Fruit fly (Drosophila melanogaster) whole organism, embryonic: ENCODE data around the gene TkR86C.

ENCODE experiments used
- ATbp ChIP-seq: fragments of 200-800 bp; sonication (Bioruptor generic); optimal IDR thresholded peaks from 2 replicates; lab custom pipeline; 2017; ENCODE audit warnings: missing biosample characterization, mild to moderate bottlenecking, missing genetic modification characterization, missing genetic modification reagents
- Asciz ChIP-seq: fragments of 200-800 bp; sonication (Bioruptor generic); optimal IDR thresholded peaks from 2 replicates; lab custom pipeline; 2017; ENCODE audit warnings: missing biosample characterization, mild to moderate bottlenecking, missing genetic modification characterization, missing genetic modification reagents
- Atf-2 ChIP-seq: fragments of 200-800 bp; sonication (Bioruptor generic); optimal IDR thresholded peaks from 2 replicates; lab custom pipeline; 2016; ENCODE audit warnings: missing biosample characterization, missing genetic modification characterization
- B-H1 ChIP-seq: fragments of 200-800 bp; sonication (Bioruptor generic); IDR thresholded peaks from 3 replicates; pipeline ENCODE4 v1.3.6; 2022; ENCODE audit warnings: missing biosample characterization, missing genetic modification characterization
- CG10147 ChIP-seq: fragments of 200-800 bp; sonication (Bioruptor generic); optimal IDR thresholded peaks from 2 replicates; lab custom pipeline; 2019; ENCODE audit warnings: missing biosample characterization, mild to moderate bottlenecking, missing genetic modification characterization, moderate library complexity
- CG10462 ChIP-seq: fragments of 200-800 bp; sonication (Bioruptor generic); optimal IDR thresholded peaks from 2 replicates; lab custom pipeline; 2016; ENCODE audit warnings: missing biosample characterization, missing genetic modification characterization
- CG11398 ChIP-seq: fragments of 200-800 bp; sonication (Bioruptor generic); optimal IDR thresholded peaks from 2 replicates; lab custom pipeline; 2016; ENCODE audit warnings: missing biosample characterization, missing genetic modification characterization
- CG11504 ChIP-seq: fragments of 200-800 bp; sonication (Bioruptor generic); optimal IDR thresholded peaks from 3 replicates; lab custom pipeline; 2019; ENCODE audit warnings: missing biosample characterization, mild to moderate bottlenecking, missing genetic modification characterization, moderate library complexity
- CG15514 ChIP-seq: fragments of 200-800 bp; sonication (Bioruptor generic); optimal IDR thresholded peaks from 3 replicates; lab custom pipeline; 2017; ENCODE audit warnings: missing biosample characterization, missing genetic modification characterization, mild to moderate bottlenecking, moderate library complexity, missing genetic modification reagents
- CG1647 ChIP-seq: fragments of 200-800 bp; sonication (Bioruptor generic); optimal IDR thresholded peaks from 3 replicates; lab custom pipeline; 2016; ENCODE audit warnings: missing biosample characterization, missing genetic modification characterization
- CG16779 ChIP-seq: fragments of 200-800 bp; sonication (Bioruptor generic); IDR thresholded peaks from 2 replicates; pipeline ENCODE4 v1.3.6; 2022; ENCODE audit warnings: missing biosample characterization, missing genetic modification characterization
- CG17361 ChIP-seq: fragments of 200-800 bp; sonication (Bioruptor generic); IDR thresholded peaks from 3 replicates; pipeline ENCODE4 v1.3.6; 2022; ENCODE audit warnings: missing biosample characterization, missing genetic modification characterization
- CG18262 ChIP-seq: fragments of 200-800 bp; optimal IDR thresholded peaks from 3 replicates; lab custom pipeline; 2019; ENCODE audit warnings: missing biosample characterization, mild to moderate bottlenecking, missing genetic modification characterization, moderate library complexity
- CG18599 ChIP-seq: fragments of 200-800 bp; sonication (Bioruptor generic); optimal IDR thresholded peaks from 3 replicates; lab custom pipeline; 2017; ENCODE audit warnings: missing biosample characterization, missing genetic modification characterization, mild to moderate bottlenecking, moderate library complexity, missing genetic modification reagents
- CG30431 ChIP-seq: fragments of 200-800 bp; sonication (Bioruptor generic); optimal IDR thresholded peaks from 2 replicates; lab custom pipeline; 2017; ENCODE audit warnings: missing biosample characterization, missing genetic modification characterization
- CG3281 ChIP-seq: fragments of 200-800 bp; sonication (Bioruptor generic); optimal IDR thresholded peaks from 3 replicates; lab custom pipeline; 2017; ENCODE audit warnings: missing biosample characterization, mild to moderate bottlenecking, missing genetic modification characterization
- CG34376 ChIP-seq: fragments of 200-800 bp; sonication (Bioruptor generic); optimal IDR thresholded peaks from 2 replicates; lab custom pipeline; 2018; ENCODE audit warnings: missing biosample characterization, mild to moderate bottlenecking, missing genetic modification characterization
- CG3838 ChIP-seq: fragments of 200-800 bp; sonication (Bioruptor generic); optimal IDR thresholded peaks from 3 replicates; lab custom pipeline; 2016; ENCODE audit warnings: missing biosample characterization, missing genetic modification characterization
- CG4328 ChIP-seq: fragments of 200-800 bp; sonication (Bioruptor generic); optimal IDR thresholded peaks from 3 replicates; lab custom pipeline; 2017; ENCODE audit warnings: missing biosample characterization, missing genetic modification reagents, missing genetic modification characterization
- CG4707 ChIP-seq: fragments of 200-800 bp; sonication (Bioruptor generic); optimal IDR thresholded peaks from 2 replicates; lab custom pipeline; 2018; ENCODE audit warnings: missing biosample characterization, mild to moderate bottlenecking, missing genetic modification characterization, moderate library complexity
- CG4854 ChIP-seq: fragments of 200-800 bp; sonication (Bioruptor generic); optimal IDR thresholded peaks from 2 replicates; lab custom pipeline; 2016; ENCODE audit warnings: missing biosample characterization, missing genetic modification characterization, inconsistent platforms
- CG8281 ChIP-seq: fragments of 200-800 bp; sonication (Bioruptor generic); optimal IDR thresholded peaks from 2 replicates; lab custom pipeline; 2018; ENCODE audit warnings: missing biosample characterization, mild to moderate bottlenecking, missing genetic modification characterization, moderate library complexity
- CG8359 ChIP-seq: fragments of 200-800 bp; sonication (Bioruptor generic); optimal IDR thresholded peaks from 2 replicates; lab custom pipeline; 2017; ENCODE audit warnings: missing biosample characterization, mild to moderate bottlenecking, missing genetic modification characterization, borderline replicate concordance
- CG8478 ChIP-seq: fragments of >200 bp; optimal IDR thresholded peaks from 2 replicates; lab custom pipeline; 2018
- CG9817 ChIP-seq: fragments of 200-800 bp; sonication (Bioruptor generic); optimal IDR thresholded peaks from 2 replicates; lab custom pipeline; 2018; ENCODE audit warnings: missing biosample characterization, mild to moderate bottlenecking, missing genetic modification characterization, moderate library complexity
- Ets97D ChIP-seq: fragments of 200-800 bp; sonication (Bioruptor generic); optimal IDR thresholded peaks from 3 replicates; lab custom pipeline; 2016; ENCODE audit warnings: missing biosample characterization, missing genetic modification characterization
- Fer1 ChIP-seq: fragments of 200-800 bp; sonication (Bioruptor generic); optimal IDR thresholded peaks from 2 replicates; lab custom pipeline; 2017; ENCODE audit warnings: missing biosample characterization, mild to moderate bottlenecking, missing genetic modification characterization
- HLHmδ ChIP-seq: fragments of 200-800 bp; sonication (Bioruptor generic); optimal IDR thresholded peaks from 2 replicates; lab custom pipeline; 2018; ENCODE audit warnings: missing biosample characterization, mild to moderate bottlenecking, missing genetic modification characterization, moderate library complexity
- Hr3 ChIP-seq: fragments of 200-800 bp; sonication (Bioruptor generic); optimal IDR thresholded peaks from 3 replicates; lab custom pipeline; 2016; ENCODE audit warnings: missing biosample characterization, missing genetic modification characterization
- Meics ChIP-seq: fragments of 200-800 bp; sonication (Bioruptor generic); optimal IDR thresholded peaks from 2 replicates; lab custom pipeline; 2017; ENCODE audit warnings: missing biosample characterization, mild to moderate bottlenecking, missing genetic modification characterization
- Ptx1 ChIP-seq: fragments of 200-800 bp; sonication (Bioruptor generic); IDR thresholded peaks from 2 replicates; pipeline ENCODE4 v1.3.6; 2022; ENCODE audit warnings: missing biosample characterization, missing genetic modification characterization
- Sox100B ChIP-seq: fragments of 200-800 bp; sonication (Bioruptor generic); optimal IDR thresholded peaks from 3 replicates; lab custom pipeline; 2018; ENCODE audit warnings: missing biosample characterization, mild to moderate bottlenecking, missing genetic modification characterization
- chinmo ChIP-seq: fragments of 200-800 bp; sonication (Bioruptor generic); IDR thresholded peaks from 4 replicates; pipeline ENCODE4 v1.3.6; 2022; ENCODE audit warnings: missing biosample characterization, missing genetic modification characterization; ENCODE audit not compliant: partially characterized antibody
- crp ChIP-seq, 2 experiments: fragments of 200-800 bp; sonication (Bioruptor generic); optimal IDR thresholded peaks; 2 replicates in 1 of 2; 3 replicates in 1 of 2; lab custom pipeline; 2017; ENCODE audit warnings: missing biosample characterization in 2 of 2, missing genetic modification characterization in 2 of 2, mild to moderate bottlenecking in 1 of 2, moderate library complexity in 1 of 2
- disco-r ChIP-seq: fragments of 200-800 bp; sonication (Bioruptor generic); optimal IDR thresholded peaks from 2 replicates; lab custom pipeline; 2016; ENCODE audit warnings: missing biosample characterization, missing genetic modification characterization
- dmrt99B ChIP-seq: fragments of 200-800 bp; sonication (Bioruptor generic); optimal IDR thresholded peaks from 2 replicates; lab custom pipeline; 2018; ENCODE audit warnings: missing biosample characterization, mild to moderate bottlenecking, missing genetic modification characterization, moderate library complexity
- gfzf ChIP-seq: fragments of 200-800 bp; sonication (Bioruptor generic); optimal IDR thresholded peaks from 2 replicates; lab custom pipeline; 2016; ENCODE audit warnings: missing biosample characterization, mild to moderate bottlenecking, missing genetic modification characterization, moderate library complexity
- kah ChIP-seq: fragments of 200-800 bp; sonication (Bioruptor generic); optimal IDR thresholded peaks from 2 replicates; lab custom pipeline; 2018; ENCODE audit warnings: missing biosample characterization, mild to moderate bottlenecking, missing genetic modification characterization
- knrl ChIP-seq: fragments of 200-800 bp; sonication (Bioruptor generic); IDR thresholded peaks from 3 replicates; pipeline ENCODE4 v1.3.6; 2022; ENCODE audit warnings: missing biosample characterization, missing genetic modification characterization; ENCODE audit not compliant: partially characterized antibody
- lab ChIP-seq: fragments of 200-800 bp; sonication (Bioruptor generic); optimal IDR thresholded peaks from 3 replicates; lab custom pipeline; 2017; ENCODE audit warnings: missing biosample characterization, missing genetic modification characterization, mild to moderate bottlenecking, moderate library complexity, missing genetic modification reagents
- lilli ChIP-seq: fragments of 200-800 bp; sonication (Bioruptor generic); optimal IDR thresholded peaks from 3 replicates; lab custom pipeline; 2016; ENCODE audit warnings: missing biosample characterization, missing genetic modification characterization
- maf-S ChIP-seq: fragments of 200-800 bp; sonication (Bioruptor generic); optimal IDR thresholded peaks from 2 replicates; lab custom pipeline; 2016; ENCODE audit warnings: missing biosample characterization, missing genetic modification characterization
- nau ChIP-seq: fragments of 200-800 bp; sonication (Bioruptor generic); optimal IDR thresholded peaks from 3 replicates; lab custom pipeline; 2017; ENCODE audit warnings: missing biosample characterization, mild to moderate bottlenecking, missing genetic modification characterization, missing genetic modification reagents
- onecut ChIP-seq: fragments of 200-800 bp; sonication (Bioruptor generic); IDR thresholded peaks from 2 replicates; pipeline ENCODE4 v1.3.6; 2022; ENCODE audit warnings: missing biosample characterization, missing genetic modification characterization
- pho ChIP-seq: fragments of 200-800 bp; sonication (Bioruptor generic); optimal IDR thresholded peaks from 2 replicates; lab custom pipeline; 2016; ENCODE audit warnings: missing biosample characterization, missing genetic modification characterization
- sd ChIP-seq: fragments of 200-800 bp; sonication (Bioruptor generic); optimal IDR thresholded peaks from 3 replicates; lab custom pipeline; 2018; ENCODE audit warnings: missing biosample characterization, mild to moderate bottlenecking, missing genetic modification characterization, moderate library complexity
- sisA ChIP-seq: fragments of 200-800 bp; sonication (Bioruptor generic); IDR thresholded peaks from 2 replicates; pipeline ENCODE4 v1.3.6; 2022; ENCODE audit warnings: missing biosample characterization, missing genetic modification characterization
- sna ChIP-seq: fragments of 200-800 bp; sonication (Bioruptor generic); IDR thresholded peaks from 2 replicates; pipeline ENCODE4 v1.3.6; 2022; ENCODE audit warnings: missing biosample characterization, missing genetic modification characterization; ENCODE audit not compliant: partially characterized antibody
- sob ChIP-seq: fragments of 200-800 bp; sonication (Bioruptor generic); IDR thresholded peaks from 2 replicates; pipeline ENCODE4 v1.3.6; 2022; ENCODE audit warnings: missing biosample characterization, missing genetic modification characterization
- usp ChIP-seq: fragments of >200 bp; optimal IDR thresholded peaks from 2 replicates; lab custom pipeline; 2017; ENCODE audit warnings: missing biosample characterization, missing genetic modification characterization
- yki ChIP-seq: fragments of >200 bp; optimal IDR thresholded peaks from 3 replicates; lab custom pipeline; 2018

TkR86C gene

dm6 chr3R:10747650-10748049 is 3.4 kb downstream of the TkR86C start (continued):
- TF ChIP-seq onecut (GFP tag; lab: Robert Waterston, UW) (no peak), Sox100B (no peak), CG16779 (GFP tag; lab: Robert Waterston, UW) (no peak), Atf-2 (GFP tag; lab: Kevin White, UChicago) (no peak), kah (GFP tag; lab: Kevin White, UChicago) (no peak), Meics (peak; percentile 23), nau (GFP tag; lab: Kevin White, UChicago) (no peak), crp (GFP tag; optimal IDR thresholded peaks at IDR 0.05; lab: Kevin White, UChicago) (no peak), CG18262 (tag; lab: Kevin White, UChicago) (no peak), pho (no peak), CG11504 (tag; lab: Kevin White, UChicago) (peak; percentile 35), lilli (peak; percentile 13), CG8281 (tag; lab: Kevin White, UChicago) (no peak), CG17361 (no peak), CG10147 (GFP tag; lab: Kevin White, UChicago) (no peak), dmrt99B (tag; lab: Kevin White, UChicago) (no peak), usp (no peak), sd (tag; lab: Kevin White, UChicago) (no peak), Hr3 (no peak), ATbp (no peak), CG30431 (GFP tag; lab: Kevin White, UChicago) (no peak), CG8359 (no peak), Ets97D (GFP tag; lab: Kevin White, UChicago) (no peak), Ptx1 (GFP tag; lab: Robert Waterston, UW) (peak; percentile 9; the same call in 1 of the 2 replicates), disco-r (GFP tag; lab: Kevin White, UChicago) (no peak), sisA (GFP tag; lab: Robert Waterston, UW) (no peak), sna (GFP tag; lab: Robert Waterston, UW) (no peak), CG10462 (GFP tag; lab: Kevin White, UChicago) (no peak), B-H1 (GFP tag; lab: Robert Waterston, UW) (no peak), CG4328 (GFP tag; lab: Kevin White, UChicago) (no peak), CG8478 (lab: Kevin White, UChicago) (no peak), CG11398 (GFP tag; lab: Kevin White, UChicago) (no peak), CG1647 (GFP tag; lab: Kevin White, UChicago) (no peak), yki (no peak), CG4854 (GFP tag; lab: Kevin White, UChicago) (no peak), HLHmδ (GFP tag; lab: Kevin White, UChicago) (no peak), knrl (no peak), Asciz (GFP tag; lab: Kevin White, UChicago) (no peak), Fer1 (no peak), maf-S (GFP tag; lab: Kevin White, UChicago) (no peak)

DNA sequence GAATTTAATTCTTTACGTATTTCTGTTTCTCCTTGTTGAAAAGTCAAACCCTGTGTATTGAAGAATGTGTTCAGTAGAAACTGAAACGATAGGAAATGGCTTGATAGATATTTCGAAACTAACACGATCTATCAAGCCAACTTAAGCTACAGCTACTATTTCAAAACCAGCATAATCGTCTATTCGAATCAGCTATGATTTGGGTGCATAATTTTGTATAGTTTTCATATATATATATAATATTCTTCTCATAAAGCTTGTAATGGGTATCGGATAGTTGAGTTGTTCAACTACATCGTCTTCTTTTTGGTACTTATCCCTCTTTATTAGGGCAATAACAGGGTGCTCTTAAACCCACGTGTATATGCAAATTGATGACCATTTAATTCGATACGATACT is 15.2 kb downstream of the TkR86C start, which contains the start of gene tomboy20:
Gene tomboy20, minus strand, starts transcription at position 101 of the 400 bp plus-strand sequence.
- no peak for TF ChIP-seq chinmo

dm6 chr3R:10726714-10727113 is 24.3 kb downstream of the TkR86C start:
- TF ChIP-seq CG15514 (GFP tag; lab: Kevin White, UChicago): peak; percentile 9
- TF ChIP-seq CG4707: no peak
- no peak for TF ChIP-seq maf-S (GFP tag; lab: Kevin White, UChicago)
- TF ChIP-seq CG34376 (GFP tag; lab: Kevin White, UChicago): no peak
- no peak for TF ChIP-seq CG3838
- peak; percentile 7 for TF ChIP-seq Meics
- 0 out of 2 replicates have a peak, but pooled peaks have one; percentile 23 for TF ChIP-seq sob (GFP tag; lab: Robert Waterston, UW)
- TF ChIP-seq CG18599 (GFP tag; lab: Kevin White, UChicago): peak; percentile 68
- no peak for TF ChIP-seq CG9817 (tag; lab: Kevin White, UChicago)
- peak; percentile 24 for TF ChIP-seq CG3281 (GFP tag; lab: Kevin White, UChicago)
- no peak for TF ChIP-seq gfzf (GFP tag; lab: Kevin White, UChicago)
- peak; percentile 58 for TF ChIP-seq lab
